Worm (Caenorhabditis elegans) whole organism, L3 larva: ENCODE results near the gene srab-3.

ENCODE experiments used
- R02D3.7 ChIP-seq: fragments of 150-350 bp; optimal IDR thresholded peaks from 2 replicates; lab custom pipeline; 2014; ENCODE audit warnings: missing biosample characterization, missing genetic modification characterization
- ZK546.5 ChIP-seq: sonication (generic microtip); optimal IDR thresholded peaks from 2 replicates; lab custom pipeline; 2017; ENCODE audit warnings: missing biosample characterization, missing genetic modification characterization
- ama-1 ChIP-seq: fragments of 150-350 bp; optimal IDR thresholded peaks from 2 replicates; lab custom pipeline; 2018
- ceh-16 ChIP-seq: sonication (generic microtip); optimal IDR thresholded peaks from 2 replicates; lab custom pipeline; 2017; ENCODE audit warnings: missing biosample characterization, missing genetic modification characterization
- ceh-82 ChIP-seq: fragments of 150-350 bp; optimal IDR thresholded peaks from 2 replicates; lab custom pipeline; 2014; ENCODE audit warnings: missing biosample characterization, missing genetic modification characterization
- ceh-9 ChIP-seq: sonication (generic microtip); optimal IDR thresholded peaks from 2 replicates; lab custom pipeline; 2018; ENCODE audit warnings: missing biosample characterization, missing genetic modification characterization
- daf-12 ChIP-seq: fragments of 150-350 bp; optimal IDR thresholded peaks from 2 replicates; lab custom pipeline; 2014; ENCODE audit warnings: missing biosample characterization, missing genetic modification reagents, missing genetic modification characterization
- egl-27 ChIP-seq: sonication (generic microtip); optimal IDR thresholded peaks from 4 replicates; lab custom pipeline; 2017; ENCODE audit warnings: missing biosample characterization, missing genetic modification reagents, missing genetic modification characterization
- egl-5 ChIP-seq: fragments of 150-350 bp; optimal IDR thresholded peaks from 2 replicates; lab custom pipeline; 2017; ENCODE audit warnings: missing biosample characterization, missing genetic modification reagents, missing genetic modification characterization, inconsistent platforms
- elt-1 ChIP-seq: fragments of 150-350 bp; optimal IDR thresholded peaks from 2 replicates; lab custom pipeline; 2014; ENCODE audit warnings: missing biosample characterization, missing genetic modification characterization
- elt-2 ChIP-seq: sonication (generic microtip); optimal IDR thresholded peaks from 2 replicates; lab custom pipeline; 2016; ENCODE audit warnings: missing genetic modification reagents, mild to moderate bottlenecking, missing genetic modification characterization, missing compliant biosample characterization
- elt-3 ChIP-seq, 3 experiments: fragments of 150-350 bp in 1 of 3; sonication (generic microtip) in 2 of 3; optimal IDR thresholded peaks; 2 replicates in 2 of 3; 4 replicates in 1 of 3; lab custom pipeline; 2014 to 2017; ENCODE audit warnings: missing biosample characterization in 3 of 3, missing genetic modification characterization in 3 of 3
- eor-1 ChIP-seq, 2 experiments: fragments of 150-350 bp; optimal IDR thresholded peaks; 2 replicates each; lab custom pipeline; 2014 to 2018; ENCODE audit warnings: missing biosample characterization in 2 of 2, missing genetic modification characterization in 2 of 2
- jun-1 ChIP-seq: fragments of 150-350 bp; optimal IDR thresholded peaks from 2 replicates; lab custom pipeline; 2014; ENCODE audit warnings: missing biosample characterization, missing genetic modification reagents, missing genetic modification characterization
- lin-15B ChIP-seq: fragments of 150-350 bp; optimal IDR thresholded peaks from 2 replicates; lab custom pipeline; 2014; ENCODE audit warnings: missing biosample characterization, missing genetic modification characterization
- lin-39 ChIP-seq: fragments of 150-350 bp; optimal IDR thresholded peaks from 2 replicates; lab custom pipeline; 2018; ENCODE audit warnings: missing biosample characterization, missing genetic modification reagents, missing genetic modification characterization
- lsy-12 ChIP-seq: sonication (generic microtip); optimal IDR thresholded peaks from 2 replicates; lab custom pipeline; 2016; ENCODE audit warnings: mild to moderate bottlenecking, missing genetic modification characterization, missing compliant biosample characterization
- mdl-1 ChIP-seq: fragments of 150-350 bp; optimal IDR thresholded peaks from 2 replicates; lab custom pipeline; 2014; ENCODE audit warnings: missing biosample characterization, missing genetic modification characterization
- mml-1 ChIP-seq: fragments of 150-350 bp; sonication (generic microtip); optimal IDR thresholded peaks from 3 replicates; lab custom pipeline; 2014; ENCODE audit warnings: missing biosample characterization, missing genetic modification characterization
- nfya-1 ChIP-seq: sonication (generic microtip); optimal IDR thresholded peaks from 2 replicates; lab custom pipeline; 2017; ENCODE audit warnings: missing genetic modification characterization, mild to moderate bottlenecking, missing compliant biosample characterization, antibody characterized with exemption, moderate library complexity; ENCODE audit not compliant: insufficient read depth
- nhr-11 ChIP-seq: fragments of 150-350 bp; optimal IDR thresholded peaks from 2 replicates; lab custom pipeline; 2014; ENCODE audit warnings: missing biosample characterization, missing genetic modification characterization
- nhr-12 ChIP-seq: fragments of 150-350 bp; optimal IDR thresholded peaks from 2 replicates; lab custom pipeline; 2014; ENCODE audit warnings: missing biosample characterization, missing genetic modification characterization
- nhr-23 ChIP-seq: fragments of 150-350 bp; optimal IDR thresholded peaks from 2 replicates; lab custom pipeline; 2014; ENCODE audit warnings: missing biosample characterization, missing genetic modification reagents, missing genetic modification characterization
- nhr-237 ChIP-seq: fragments of 150-350 bp; optimal IDR thresholded peaks from 2 replicates; lab custom pipeline; 2014; ENCODE audit warnings: missing biosample characterization, missing genetic modification characterization
- nhr-28 ChIP-seq: fragments of 150-350 bp; optimal IDR thresholded peaks from 2 replicates; lab custom pipeline; 2014; ENCODE audit warnings: missing biosample characterization, missing genetic modification characterization
- nhr-43 ChIP-seq: sonication (generic microtip); optimal IDR thresholded peaks from 2 replicates; lab custom pipeline; 2016; ENCODE audit warnings: mild to moderate bottlenecking, missing genetic modification characterization, missing compliant biosample characterization; ENCODE audit not compliant: poor library complexity, severe bottlenecking
- nhr-67 ChIP-seq: fragments of 150-350 bp; optimal IDR thresholded peaks from 2 replicates; lab custom pipeline; 2014; ENCODE audit warnings: missing biosample characterization, missing genetic modification characterization
- nhr-76 ChIP-seq: fragments of 150-350 bp; sonication (generic microtip); optimal IDR thresholded peaks from 5 replicates; lab custom pipeline; 2014; ENCODE audit warnings: missing biosample characterization, missing genetic modification characterization
- nhr-77 ChIP-seq: fragments of 150-350 bp; optimal IDR thresholded peaks from 2 replicates; lab custom pipeline; 2014; ENCODE audit warnings: missing biosample characterization, missing genetic modification characterization
- pha-4 ChIP-seq: fragments of 150-350 bp; optimal IDR thresholded peaks from 2 replicates; lab custom pipeline; 2014; ENCODE audit warnings: missing biosample characterization, missing genetic modification reagents, missing genetic modification characterization
- pqm-1 ChIP-seq: fragments of 150-350 bp; optimal IDR thresholded peaks from 2 replicates; lab custom pipeline; 2017; ENCODE audit warnings: missing biosample characterization, missing genetic modification characterization, inconsistent platforms
- skn-1 ChIP-seq: fragments of 150-350 bp; optimal IDR thresholded peaks from 2 replicates; lab custom pipeline; 2014; ENCODE audit warnings: missing biosample characterization, missing genetic modification characterization
- snpc-4 ChIP-seq: fragments of 150-350 bp; optimal IDR thresholded peaks from 2 replicates; lab custom pipeline; 2014; ENCODE audit warnings: missing biosample characterization, missing genetic modification characterization
- tbx-2 ChIP-seq: sonication (generic microtip); optimal IDR thresholded peaks from 2 replicates; lab custom pipeline; 2016; ENCODE audit warnings: mild to moderate bottlenecking, missing genetic modification characterization, missing compliant biosample characterization
- unc-39 ChIP-seq: sonication (generic microtip); optimal IDR thresholded peaks from 4 replicates; lab custom pipeline; 2017; ENCODE audit warnings: missing biosample characterization, missing genetic modification characterization
- zag-1 ChIP-seq: fragments of 150-350 bp; optimal IDR thresholded peaks from 2 replicates; lab custom pipeline; 2014; ENCODE audit warnings: missing biosample characterization, missing genetic modification characterization
- ztf-11 ChIP-seq: fragments of 150-350 bp; optimal IDR thresholded peaks from 2 replicates; lab custom pipeline; 2014; ENCODE audit warnings: missing biosample characterization, missing genetic modification characterization
- ztf-4 ChIP-seq: fragments of 150-350 bp; optimal IDR thresholded peaks from 2 replicates; lab custom pipeline; 2014; ENCODE audit warnings: missing biosample characterization, missing genetic modification characterization

The srab-3 gene

DNA sequence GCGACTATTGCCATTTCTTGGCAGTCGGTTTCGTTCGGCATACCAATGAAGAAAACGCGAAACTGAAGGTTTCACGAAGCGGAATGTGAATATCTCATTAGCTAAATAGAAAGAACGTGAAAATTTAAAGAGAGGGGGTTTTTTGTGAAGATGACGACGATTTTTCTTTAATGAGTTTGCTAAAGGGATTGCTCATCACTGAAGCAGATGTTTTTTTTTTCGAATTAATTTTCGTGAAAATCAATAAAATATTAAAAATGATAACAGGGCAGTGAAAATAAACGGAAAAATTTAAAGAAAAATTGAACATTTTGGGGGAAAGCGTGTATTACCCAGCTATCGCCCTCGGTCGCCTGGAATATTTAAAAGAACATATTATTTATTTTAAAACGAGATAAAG lies at the start of gene srab-3:
TSS of gene srab-3 (minus strand) at position 101 of the 400 bp plus-strand sequence.
- TF ChIP-seq ztf-4 (no peak), ZK546.5 (tag; lab: Kevin White, UChicago) (no peak), nhr-11 (no peak), skn-1 (no peak), eor-1 (tag; optimal IDR thresholded peaks at IDR 0.05; lab: Kevin White, UChicago) (no peak), nhr-237 (tag; lab: Kevin White, UChicago) (no peak), nhr-12 (no peak), tbx-2 (tag; lab: Kevin White, UChicago) (no peak), nhr-67 (no peak), pha-4 (tag; lab: Kevin White, UChicago) (no peak), pqm-1 (tag; lab: Kevin White, UChicago) (no peak), jun-1 (tag; lab: Kevin White, UChicago) (no peak), unc-39 (tag; lab: Kevin White, UChicago) (no peak), egl-5 (tag; lab: Kevin White, UChicago) (no peak)
- TF ChIP-seq, all 47 proteins: peak for 0

DNA sequence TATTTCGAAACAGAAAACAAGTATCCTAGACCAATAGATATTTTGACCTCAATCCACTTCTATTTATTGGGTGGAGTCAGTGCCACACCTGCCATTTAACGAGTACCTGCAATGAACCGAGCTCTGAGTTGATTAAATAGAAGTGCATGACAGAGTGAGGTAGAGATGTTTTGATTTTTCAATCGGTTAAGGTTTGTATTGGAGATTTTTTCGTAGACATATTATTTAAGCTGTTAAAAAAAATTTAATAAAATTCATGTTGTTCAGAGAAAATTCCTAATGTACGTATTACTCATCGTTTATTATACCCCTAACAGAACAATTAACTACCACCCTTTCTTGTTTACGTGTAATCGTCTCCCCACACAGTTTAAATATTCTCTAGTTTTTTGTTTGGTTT lies 47.8 kb upstream of the srab-3 start, which contains the start of gene srx-38:
TSS of gene srx-38 (minus strand) at position 101 of the 400 bp plus-strand sequence.
- no peak for TF ChIP-seq R02D3.7 (tag; lab: Kevin White, UChicago)
- no peak for TF ChIP-seq zag-1 (tag; lab: Kevin White, UChicago)
- TF ChIP-seq ceh-16 (tag; lab: Kevin White, UChicago) = no peak
- TF ChIP-seq ceh-9 = no peak
- no peak for TF ChIP-seq ztf-11
- TF ChIP-seq nhr-11 = no peak
- no peak for TF ChIP-seq nhr-76
- no peak for TF ChIP-seq nhr-237 (tag; lab: Kevin White, UChicago)
- TF ChIP-seq eor-1 (tag; optimal IDR thresholded peaks at IDR 0.05; lab: Kevin White, UChicago) = no peak
- no peak for TF ChIP-seq elt-2 (tag; lab: Kevin White, UChicago)
- no peak for TF ChIP-seq nhr-77 (tag; lab: Kevin White, UChicago)
- no peak for TF ChIP-seq jun-1 (tag; lab: Kevin White, UChicago)
- TF ChIP-seq nhr-23 (tag; lab: Kevin White, UChicago) = no peak
- TF ChIP-seq mml-1 (tag; lab: Kevin White, UChicago) = no peak

DNA sequence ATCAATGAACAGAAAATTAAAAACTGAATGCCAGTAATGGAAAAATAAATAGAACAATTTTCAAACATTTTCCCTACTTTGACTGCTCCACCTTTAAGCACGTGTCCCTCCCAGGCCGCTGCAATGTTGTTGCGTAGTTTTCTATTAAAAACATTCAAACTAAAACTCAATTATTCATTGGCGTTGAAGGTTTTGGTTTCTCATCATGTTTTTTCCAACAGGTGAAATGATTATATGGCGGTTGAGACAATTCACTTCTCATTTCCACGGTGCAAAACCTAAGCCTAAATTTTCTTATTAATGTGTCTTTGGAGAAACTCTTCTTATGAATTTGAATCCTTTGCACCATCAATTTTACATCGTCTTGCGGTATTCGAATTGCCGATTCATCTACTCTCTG lies 43.2 kb upstream of the srab-3 start, which contains the start of gene srh-130:
TSS of gene srh-130 (plus strand) at position 301 of the 400 bp plus-strand sequence.
- TF ChIP-seq nhr-23 (tag; lab: Kevin White, UChicago) = no peak
- TF ChIP-seq nfya-1 = no peak
- TF ChIP-seq snpc-4 = no peak
- TF ChIP-seq egl-5 (tag; lab: Kevin White, UChicago) = no peak
- TF ChIP-seq elt-1 (tag; lab: Kevin White, UChicago) = no peak
- no peak for TF ChIP-seq ceh-82 (tag; lab: Kevin White, UChicago)
- TF ChIP-seq nhr-28 (tag; lab: Kevin White, UChicago) = no peak
- TF ChIP-seq nhr-76 = no peak

DNA sequence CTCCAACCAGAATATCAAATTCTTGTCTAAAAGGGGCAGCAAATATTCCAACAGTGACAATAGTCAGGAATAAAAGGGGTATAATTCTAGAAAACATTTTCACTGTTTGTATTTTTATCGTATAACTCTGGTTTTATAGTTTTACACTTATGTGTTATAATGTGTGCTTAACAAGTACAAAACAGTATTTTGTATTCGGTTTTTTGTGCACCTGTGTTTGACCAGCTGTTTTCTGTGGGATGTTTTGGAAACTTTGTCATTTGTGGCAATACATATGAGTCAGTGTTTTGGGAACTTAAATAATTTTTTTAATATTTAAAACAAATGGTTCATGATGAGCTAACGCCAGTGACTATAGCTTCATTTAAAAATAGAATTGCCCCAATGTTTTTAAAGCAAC lies 38.7 kb upstream of the srab-3 start, which contains the start of gene F14F9.6:
TSS of gene F14F9.6 (minus strand) at position 101 of the 400 bp plus-strand sequence.
- no peak for TF ChIP-seq nfya-1
- TF ChIP-seq lsy-12 (tag; lab: Kevin White, UChicago) = no peak
- TF ChIP-seq pha-4 (tag; lab: Kevin White, UChicago) = no peak
- no peak for TF ChIP-seq daf-12
- no peak for TF ChIP-seq mdl-1 (tag; lab: Kevin White, UChicago)
- no peak for TF ChIP-seq nhr-28 (tag; lab: Kevin White, UChicago)
- TF ChIP-seq nhr-43 (tag; lab: Kevin White, UChicago) = no peak
- TF ChIP-seq lin-39 (tag; lab: Kevin White, UChicago) = no peak
- no peak for TF ChIP-seq R02D3.7 (tag; lab: Kevin White, UChicago)
- no peak for TF ChIP-seq ceh-9
- no peak for TF ChIP-seq ama-1 (lab: Kevin White, UChicago)
- TF ChIP-seq lin-15B (tag; lab: Kevin White, UChicago) = no peak
- no peak for TF ChIP-seq pqm-1 (tag; lab: Kevin White, UChicago)
- TF ChIP-seq egl-27 (tag; lab: Kevin White, UChicago) = no peak
- no peak for TF ChIP-seq elt-3 (tag; optimal IDR thresholded peaks at IDR 0.05; lab: Kevin White, UChicago)
- no peak for TF ChIP-seq ceh-16 (tag; lab: Kevin White, UChicago)
- TF ChIP-seq ZK546.5 (tag; lab: Kevin White, UChicago) = no peak
- TF ChIP-seq elt-2 (tag; lab: Kevin White, UChicago) = no peak
- TF ChIP-seq snpc-4 = no peak
- no peak for TF ChIP-seq elt-1 (tag; lab: Kevin White, UChicago)
